Fruit fly (Drosophila melanogaster): ENCODE results near the gene CG9016.

dm6 chr2L:5964211-5964610 lies 40.8 kb upstream of the CG9016 start:
- TF ChIP-seq CG11723 (GFP tag; optimal IDR thresholded peaks at IDR 0.05) (no peak), zen (tag; optimal IDR thresholded peaks at IDR 0.05) (no peak), lola (GFP tag; optimal IDR thresholded peaks at IDR 0.05) (no peak), CG13624 (GFP tag; optimal IDR thresholded peaks at IDR 0.05) (no peak), fd96Cb (tag; optimal IDR thresholded peaks at IDR 0.05) (no peak), nerfin-1 (tag; optimal IDR thresholded peaks at IDR 0.05) (no peak), CG8478 (optimal IDR thresholded peaks at IDR 0.05) (no peak), Eip74EF (GFP tag; optimal IDR thresholded peaks at IDR 0.05) (no peak), CG34224 (GFP tag; IDR thresholded peaks at IDR 0.05; ENCODE audit: partially characterized antibody) (no peak), lov (optimal IDR thresholded peaks at IDR 0.05) (no peak), lov (GFP tag; IDR thresholded peaks at IDR 0.05) (no peak), D (optimal IDR thresholded peaks at IDR 0.05) (no peak), D (GFP tag; optimal IDR thresholded peaks at IDR 0.05) (no peak), Doc3 (GFP tag; IDR thresholded peaks at IDR 0.05; ENCODE audit: partially characterized antibody) (no peak), CG31365 (tag; optimal IDR thresholded peaks at IDR 0.05) (no peak)

Data from whole organism, embryonic.